Worm (Caenorhabditis elegans) whole organism, L4 larva: Measurements from ENCODE around the gene C14C10.10.
A peak's percentile ranks its signal among the peaks of the same experiment; 100 is the strongest.

Experiments used
- F37D6.2 ChIP-seq: sonication (generic microtip); optimal IDR thresholded peaks from 2 replicates; lab custom pipeline; 2016; ENCODE audit warnings: mild to moderate bottlenecking, missing genetic modification characterization, missing compliant biosample characterization
- T20F7.1 ChIP-seq: fragments of 200-800 bp; sonication (Bioruptor generic); optimal IDR thresholded peaks from 2 replicates; lab custom pipeline; 2018; ENCODE audit warnings: mild to moderate bottlenecking, missing genetic modification characterization, missing compliant biosample characterization
- T26A8.4 ChIP-seq: fragments of 200-800 bp; sonication (Bioruptor generic); IDR thresholded peaks from 2 replicates; pipeline ENCODE4 v1.3.6; 2022; ENCODE audit warnings: missing genetic modification characterization, missing compliant biosample characterization
- Y105C5A.15 ChIP-seq: fragments of 200-800 bp; sonication (Bioruptor generic); IDR thresholded peaks from 2 replicates; pipeline ENCODE4 v1.3.6; 2022; ENCODE audit warnings: missing genetic modification characterization, missing compliant biosample characterization
- aha-1 ChIP-seq: fragments of 150-350 bp; peaks from one replicate; lab custom pipeline; 2014; ENCODE audit warnings: missing biosample characterization, missing genetic modification characterization
- ceh-82 ChIP-seq: sonication (generic microtip); optimal IDR thresholded peaks from 2 replicates; lab custom pipeline; 2017; ENCODE audit warnings: missing biosample characterization, missing genetic modification characterization
- daf-12 ChIP-seq: fragments of 150-350 bp; optimal IDR thresholded peaks from 2 replicates; lab custom pipeline; 2014; ENCODE audit warnings: missing biosample characterization, missing genetic modification reagents, missing genetic modification characterization
- daf-16 ChIP-seq, 3 experiments: sonication (generic microtip); optimal IDR thresholded peaks; 2 replicates each; lab custom pipeline; 2016 to 2017; ENCODE audit warnings: missing genetic modification characterization in 3 of 3, missing genetic modification reagents in 3 of 3, mild to moderate bottlenecking in 2 of 3, missing compliant biosample characterization in 2 of 3, missing biosample characterization in 1 of 3, moderate library complexity in 1 of 3
- daf-19 ChIP-seq: fragments of 200-800 bp; sonication (Bioruptor generic); conservative IDR thresholded peaks from 2 replicates; pipeline ENCODE4 v1.3.6; 2022; ENCODE audit warnings: missing genetic modification characterization, missing compliant biosample characterization
- daf-8 ChIP-seq: fragments of 200-800 bp; sonication (Bioruptor generic); IDR thresholded peaks from 2 replicates; pipeline ENCODE4 v1.3.6; 2022; ENCODE audit warnings: missing genetic modification characterization, missing compliant biosample characterization
- dmd-6 ChIP-seq: fragments of 200-800 bp; sonication (Bioruptor generic); IDR thresholded peaks from 2 replicates; pipeline ENCODE4 v1.3.6; 2022; ENCODE audit warnings: missing genetic modification reagents, missing genetic modification characterization, missing compliant biosample characterization
- dmd-9 ChIP-seq: fragments of 200-800 bp; sonication (Bioruptor generic); IDR thresholded peaks from 2 replicates; pipeline ENCODE4 v1.3.6; 2022; ENCODE audit warnings: missing genetic modification reagents, missing genetic modification characterization, missing compliant biosample characterization
- egl-27 ChIP-seq: sonication (generic microtip); optimal IDR thresholded peaks from 3 replicates; lab custom pipeline; 2017; ENCODE audit warnings: missing biosample characterization, missing genetic modification reagents, missing genetic modification characterization
- fkh-10 ChIP-seq: fragments of 150-350 bp; optimal IDR thresholded peaks from 2 replicates; lab custom pipeline; 2014; ENCODE audit warnings: missing biosample characterization, missing genetic modification reagents, missing genetic modification characterization
- hif-1 ChIP-seq, 2 experiments: sonication (generic microtip); optimal IDR thresholded peaks; 2 replicates each; lab custom pipeline; 2016 to 2017; ENCODE audit warnings: missing compliant biosample characterization in 2 of 2, missing genetic modification characterization in 2 of 2, missing genetic modification reagents in 2 of 2, missing genotype in 2 of 2, mild to moderate bottlenecking in 1 of 2
- lin-13 ChIP-seq: fragments of 150-350 bp; optimal IDR thresholded peaks from 2 replicates; lab custom pipeline; 2014; ENCODE audit warnings: missing biosample characterization, missing genetic modification reagents, missing genetic modification characterization
- lin-29 ChIP-seq: fragments of 200-800 bp; sonication (Bioruptor generic); IDR thresholded peaks from 2 replicates; pipeline ENCODE4 v1.3.6; 2022; ENCODE audit warnings: missing genetic modification reagents, missing genetic modification characterization, missing compliant biosample characterization
- lin-39 ChIP-seq: fragments of 150-350 bp; optimal IDR thresholded peaks from 2 replicates; lab custom pipeline; 2014; ENCODE audit warnings: missing biosample characterization, missing genetic modification reagents, missing genetic modification characterization
- madf-5 ChIP-seq, 2 experiments: fragments of 200-800 bp; sonication (Bioruptor generic); IDR thresholded peaks; 2 replicates each; pipeline ENCODE4 v1.3.6; 2022; ENCODE audit warnings: missing compliant biosample characterization in 2 of 2, missing genetic modification characterization in 2 of 2
- madf-9 ChIP-seq: fragments of 200-800 bp; sonication (Bioruptor generic); conservative IDR thresholded peaks from 2 replicates; pipeline ENCODE4 v1.3.6; 2022; ENCODE audit warnings: missing genetic modification reagents, missing genetic modification characterization, missing compliant biosample characterization
- mxl-3 ChIP-seq: fragments of 200-800 bp; sonication (Bioruptor generic); optimal IDR thresholded peaks from 2 replicates; lab custom pipeline; 2018; ENCODE audit warnings: mild to moderate bottlenecking, missing genetic modification characterization, missing compliant biosample characterization
- nhr-11 ChIP-seq: fragments of 150-350 bp; optimal IDR thresholded peaks from 2 replicates; lab custom pipeline; 2014; ENCODE audit warnings: missing biosample characterization, missing genetic modification characterization
- nhr-111 ChIP-seq: fragments of 200-800 bp; sonication (Bioruptor generic); optimal IDR thresholded peaks from 2 replicates; lab custom pipeline; 2018; ENCODE audit warnings: mild to moderate bottlenecking, missing genetic modification characterization, missing compliant biosample characterization
- nhr-237 ChIP-seq: sonication (generic microtip); optimal IDR thresholded peaks from 2 replicates; lab custom pipeline; 2017; ENCODE audit warnings: missing biosample characterization, missing genetic modification characterization
- nhr-48 ChIP-seq: sonication (generic microtip); optimal IDR thresholded peaks from 2 replicates; lab custom pipeline; 2016; ENCODE audit warnings: mild to moderate bottlenecking, missing genetic modification characterization, missing compliant biosample characterization
- nhr-77 ChIP-seq: fragments of 150-350 bp; optimal IDR thresholded peaks from 2 replicates; lab custom pipeline; 2014; ENCODE audit warnings: missing biosample characterization, missing genetic modification characterization
- pha-4 ChIP-seq, 2 experiments: fragments of 150-350 bp in 1 of 2; fragments of 200-800 bp in 1 of 2; sonication (Bioruptor generic) in 1 of 2; IDR thresholded peaks in 1 of 2; optimal IDR thresholded peaks in 1 of 2; 2 replicates each; pipeline versions ENCODE4 v1.3.6 to Lab custom; 2014 to 2022; ENCODE audit warnings: missing genetic modification characterization in 2 of 2, missing genetic modification reagents in 2 of 2, missing biosample characterization in 1 of 2, missing compliant biosample characterization in 1 of 2
- rbr-2 ChIP-seq: sonication (generic microtip); optimal IDR thresholded peaks from 2 replicates; lab custom pipeline; 2016; ENCODE audit warnings: missing genotype, missing genetic modification characterization, missing compliant biosample characterization
- saeg-2 ChIP-seq: fragments of 200-800 bp; sonication (Bioruptor generic); IDR thresholded peaks from 2 replicates; pipeline ENCODE4 v1.3.6; 2022; ENCODE audit warnings: missing genetic modification reagents, missing genetic modification characterization, missing compliant biosample characterization
- set-16 ChIP-seq: fragments of 200-800 bp; sonication (Bioruptor generic); IDR thresholded peaks from 2 replicates; pipeline ENCODE4 v1.3.6; 2022; ENCODE audit warnings: missing genetic modification reagents, missing genetic modification characterization, missing compliant biosample characterization
- snpc-1.2 ChIP-seq: fragments of 200-800 bp; sonication (Bioruptor generic); IDR thresholded peaks from 2 replicates; pipeline ENCODE4 v1.3.6; 2022; ENCODE audit warnings: missing genetic modification reagents, missing genetic modification characterization, missing compliant biosample characterization
- snpc-4 ChIP-seq: fragments of 150-350 bp; optimal IDR thresholded peaks from 2 replicates; lab custom pipeline; 2014; ENCODE audit warnings: missing biosample characterization, missing genetic modification characterization
- spr-3 ChIP-seq: fragments of 200-800 bp; sonication (Bioruptor generic); optimal IDR thresholded peaks from 2 replicates; lab custom pipeline; 2018; ENCODE audit warnings: mild to moderate bottlenecking, missing genetic modification characterization, missing compliant biosample characterization
- tag-97 ChIP-seq: fragments of 200-800 bp; sonication (Bioruptor generic); IDR thresholded peaks from 2 replicates; pipeline ENCODE4 v1.3.6; 2022; ENCODE audit warnings: missing genetic modification characterization, missing compliant biosample characterization
- unc-62 ChIP-seq, 3 experiments: fragments of 150-350 bp in 1 of 3; sonication (generic microtip); optimal IDR thresholded peaks in 2 of 3; peaks in 1 of 3; 1 replicate in 1 of 3; 2 replicates in 2 of 3; lab custom pipeline; 2014 to 2017; ENCODE audit warnings: missing biosample characterization in 3 of 3, missing genetic modification characterization in 3 of 3, missing genetic modification reagents in 3 of 3, missing genotype in 1 of 3
- ztf-11 ChIP-seq: fragments of 150-350 bp; optimal IDR thresholded peaks from 2 replicates; lab custom pipeline; 2014; ENCODE audit warnings: missing biosample characterization, missing genetic modification characterization

Gene C14C10.10

DNA sequence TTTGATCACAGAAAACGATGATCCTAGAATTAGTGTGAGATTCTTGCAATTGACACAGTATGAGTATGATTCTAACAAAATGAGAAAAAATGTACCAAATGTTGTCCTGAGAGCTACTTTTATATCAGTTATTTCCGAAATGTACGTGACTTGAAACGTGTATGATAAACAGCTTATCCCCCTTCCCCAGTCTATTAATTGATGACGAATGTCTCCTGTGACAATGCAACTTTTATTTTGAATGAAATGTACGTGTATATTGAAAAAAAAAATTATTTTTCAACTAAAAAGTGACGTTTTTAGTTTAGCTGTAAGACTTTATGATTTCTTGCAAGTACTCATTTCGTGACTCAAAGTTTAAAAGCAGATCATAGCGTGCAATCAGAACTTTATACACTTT is 28.7 kb downstream of the C14C10.10 start:
- TF ChIP-seq spr-3 (no peak), madf-5 (GFP tag; IDR thresholded peaks at IDR 0.05; lab: Robert Waterston, UW) (no peak), ceh-82 (tag; lab: Kevin White, UChicago) (no peak), pha-4 (GFP tag; IDR thresholded peaks at IDR 0.05; lab: Robert Waterston, UW) (no peak), pha-4 (tag; optimal IDR thresholded peaks at IDR 0.05; lab: Kevin White, UChicago) (no peak), nhr-111 (no peak), set-16 (GFP tag; lab: Robert Waterston, UW) (no peak), F37D6.2 (no peak)

DNA sequence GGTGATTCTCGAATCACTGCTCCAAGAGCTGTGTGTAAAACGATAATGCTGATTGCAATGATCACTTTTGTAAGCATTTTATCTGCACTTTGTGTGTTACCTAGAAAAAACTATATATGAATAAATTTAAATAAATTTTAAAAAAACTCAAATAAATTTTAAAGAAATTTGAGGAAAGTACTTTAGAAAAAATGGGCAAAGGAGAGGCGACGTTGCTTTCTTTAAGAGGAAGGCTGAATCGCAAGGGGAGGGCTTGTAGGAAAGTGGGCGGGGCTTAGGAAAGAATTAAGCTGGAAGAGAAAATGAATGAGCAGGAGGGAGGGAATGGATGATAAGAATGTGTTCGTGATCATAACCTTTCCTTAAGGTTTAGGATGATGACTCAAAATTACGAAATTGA is 31.1 kb downstream of the C14C10.10 start, which contains the start of gene E02A10.4:
Gene E02A10.4, minus strand, starts transcription at position 101 of the 400 bp plus-strand sequence.
- TF ChIP-seq nhr-48 (tag; lab: Kevin White, UChicago) (no peak), madf-9 (GFP tag; lab: Robert Waterston, UW) (no peak), rbr-2 (no peak), fkh-10 (no peak), daf-12 (tag; lab: Kevin White, UChicago) (no peak), aha-1 (tag; lab: Kevin White, UChicago) (no peak), nhr-237 (tag; lab: Kevin White, UChicago) (no peak), spr-3 (no peak), pha-4 (GFP tag; IDR thresholded peaks at IDR 0.05; lab: Robert Waterston, UW) (no peak), pha-4 (tag; optimal IDR thresholded peaks at IDR 0.05; lab: Kevin White, UChicago) (no peak), T26A8.4 (GFP tag; lab: Robert Waterston, UW) (no peak), snpc-4 (tag; lab: Kevin White, UChicago) (no peak), tag-97 (GFP tag; lab: Robert Waterston, UW) (no peak), dmd-9 (no peak)

DNA sequence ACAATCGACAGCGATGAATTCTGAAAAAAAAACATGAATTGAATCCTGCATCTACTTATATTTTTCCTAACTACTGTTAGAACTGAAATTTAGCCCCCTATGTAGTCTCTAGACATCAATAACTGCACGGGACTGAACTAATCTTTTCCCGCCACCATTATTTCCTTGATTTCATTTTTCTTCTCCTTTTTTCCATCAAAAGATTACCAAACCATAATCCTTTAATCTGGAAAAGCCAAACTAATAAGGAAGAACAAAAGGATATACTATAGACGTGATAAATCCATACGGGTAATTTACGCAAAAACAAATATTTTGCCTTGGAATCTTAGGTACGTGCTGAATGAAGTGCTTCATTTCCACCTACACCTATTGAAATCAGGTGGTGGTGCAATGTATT is 31.6 kb downstream of the C14C10.10 start:
- TF ChIP-seq unc-62 (GFP tag; optimal IDR thresholded peaks at IDR 0.05 in 1 of 2; lab: Kevin White, UChicago) (peak in 1 of 2 experiments; percentile 97), unc-62 (tag; optimal IDR thresholded peaks at IDR 0.05; lab: Kevin White, UChicago) (no peak), snpc-1.2 (GFP tag; lab: Robert Waterston, UW) (no peak)

- TF ChIP-seq egl-27 (tag; lab: Kevin White, UChicago) (no peak), nhr-11 (tag; lab: Kevin White, UChicago) (no peak), lin-13 (GFP tag; lab: Kevin White, UChicago) (no peak), saeg-2 (GFP tag; lab: Robert Waterston, UW) (no peak), madf-9 (GFP tag; lab: Robert Waterston, UW) (no peak), daf-16 (GFP tag; optimal IDR thresholded peaks at IDR 0.05; lab: Kevin White, UChicago) (no peak), daf-16 (tag; optimal IDR thresholded peaks at IDR 0.05; lab: Kevin White, UChicago) (no peak), nhr-77 (no peak), unc-62 (GFP tag; optimal IDR thresholded peaks at IDR 0.05 in 1 of 2; lab: Kevin White, UChicago) (no peak), unc-62 (tag; optimal IDR thresholded peaks at IDR 0.05; lab: Kevin White, UChicago) (no peak)
Measured at ce11 chrV:12564902-12565301, 34.0 kb downstream of the C14C10.10 start.

ce11 chrV:12563187-12563586 is 35.7 kb downstream of the C14C10.10 start, which contains the start of gene mrps-5:
TSS of gene mrps-5 (plus strand) at chrV:12563487.
- TF ChIP-seq ztf-11 (tag; lab: Kevin White, UChicago), result no peak
- TF ChIP-seq mxl-3, result no peak
- no peak for TF ChIP-seq daf-8 (GFP tag; lab: Robert Waterston, UW)
- TF ChIP-seq hif-1 (tag; optimal IDR thresholded peaks at IDR 0.05; lab: Kevin White, UChicago), result no peak
- no peak for TF ChIP-seq lin-29
- peak; percentile 19 for TF ChIP-seq T20F7.1 (GFP tag; lab: Kevin White, UChicago)
- TF ChIP-seq lin-13 (GFP tag; lab: Kevin White, UChicago), result no peak
- TF ChIP-seq lin-39, result no peak
- TF ChIP-seq dmd-6 (GFP tag; lab: Robert Waterston, UW), result no peak
- TF ChIP-seq tag-97 (GFP tag; lab: Robert Waterston, UW), result no peak
- no peak for TF ChIP-seq daf-19 (GFP tag; lab: Robert Waterston, UW)
- 0 out of 2 replicates have a peak, but pooled peaks have one; percentile 8 for TF ChIP-seq Y105C5A.15 (GFP tag; lab: Robert Waterston, UW)
